Worm (Caenorhabditis elegans) whole organism, L1 larva: ENCODE data around the gene T03G6.3.

Experiments used
- C04F5.9 ChIP-seq: sonication (generic microtip); optimal IDR thresholded peaks from 2 replicates; lab custom pipeline; 2016; ENCODE audit warnings: missing genetic modification characterization, missing compliant biosample characterization
- C16A3.4 ChIP-seq: fragments of 150-350 bp; optimal IDR thresholded peaks from 2 replicates; lab custom pipeline; 2014; ENCODE audit warnings: missing biosample characterization, missing genetic modification characterization
- C34B4.2 ChIP-seq: sonication (generic microtip); optimal IDR thresholded peaks from 2 replicates; lab custom pipeline; 2017; ENCODE audit warnings: mild to moderate bottlenecking, missing genetic modification characterization, missing compliant biosample characterization
- Y116A8C.19 ChIP-seq: sonication (generic microtip); optimal IDR thresholded peaks from 2 replicates; lab custom pipeline; 2016; ENCODE audit warnings: missing compliant biosample characterization, missing genetic modification characterization, borderline replicate concordance
- aly-2 ChIP-seq: fragments of 150-350 bp; optimal IDR thresholded peaks from 2 replicates; lab custom pipeline; 2014; ENCODE audit warnings: missing biosample characterization, missing genetic modification characterization
- ceh-63 ChIP-seq: fragments of 200-800 bp; sonication (Bioruptor generic); optimal IDR thresholded peaks from 2 replicates; lab custom pipeline; 2018; ENCODE audit warnings: mild to moderate bottlenecking, missing genetic modification characterization, missing compliant biosample characterization
- ceh-8 ChIP-seq: fragments of 200-800 bp; sonication (Bioruptor generic); optimal IDR thresholded peaks from 2 replicates; lab custom pipeline; 2018; ENCODE audit warnings: mild to moderate bottlenecking, missing genetic modification characterization, moderate library complexity, missing compliant biosample characterization
- ceh-88 ChIP-seq: fragments of 200-800 bp; sonication (Bioruptor generic); IDR thresholded peaks from 2 replicates; pipeline ENCODE4 v1.3.6; 2022; ENCODE audit warnings: missing genetic modification characterization, missing compliant biosample characterization
- ceh-90 ChIP-seq: sonication (generic microtip); optimal IDR thresholded peaks from 2 replicates; lab custom pipeline; 2016; ENCODE audit warnings: missing genetic modification characterization, missing compliant biosample characterization
- ces-1 ChIP-seq: fragments of 150-350 bp; optimal IDR thresholded peaks from 2 replicates; lab custom pipeline; 2014; ENCODE audit warnings: missing biosample characterization, missing genetic modification reagents, missing genetic modification characterization
- dpl-1 ChIP-seq, 3 experiments: fragments of 150-350 bp in 2 of 3; sonication (generic microtip) in 1 of 3; optimal IDR thresholded peaks; 2 replicates each; lab custom pipeline; 2014 to 2017; ENCODE audit warnings: missing biosample characterization in 3 of 3, missing genetic modification characterization in 3 of 3, missing genetic modification reagents in 3 of 3
- dsc-1 ChIP-seq: sonication (generic microtip); optimal IDR thresholded peaks from 2 replicates; lab custom pipeline; 2016; ENCODE audit warnings: mild to moderate bottlenecking, missing genetic modification characterization, missing compliant biosample characterization
- egl-13 ChIP-seq: sonication (generic microtip); optimal IDR thresholded peaks from 2 replicates; lab custom pipeline; 2016; ENCODE audit warnings: missing genotype, missing genetic modification reagents, missing genetic modification characterization, missing compliant biosample characterization
- elt-2 ChIP-seq: sonication (generic microtip); optimal IDR thresholded peaks from 2 replicates; lab custom pipeline; 2016; ENCODE audit warnings: missing genetic modification characterization, mild to moderate bottlenecking, inconsistent platforms, missing compliant biosample characterization, missing genetic modification reagents
- ets-5 ChIP-seq: fragments of 200-800 bp; sonication (Bioruptor generic); IDR thresholded peaks from 2 replicates; pipeline ENCODE4 v1.3.6; 2022; ENCODE audit warnings: missing genetic modification characterization, missing compliant biosample characterization
- fkh-4 ChIP-seq: sonication (generic microtip); optimal IDR thresholded peaks from 2 replicates; lab custom pipeline; 2016; ENCODE audit warnings: missing compliant biosample characterization, missing genetic modification characterization, borderline replicate concordance
- fkh-8 ChIP-seq: sonication (generic microtip); optimal IDR thresholded peaks from 2 replicates; lab custom pipeline; 2016; ENCODE audit warnings: mild to moderate bottlenecking, missing genetic modification characterization, missing compliant biosample characterization
- grh-1 ChIP-seq: fragments of 200-800 bp; sonication (Bioruptor generic); IDR thresholded peaks from 2 replicates; pipeline ENCODE4 v1.3.6; 2022; ENCODE audit warnings: missing genetic modification reagents, missing genetic modification characterization, missing compliant biosample characterization
- hlh-17 ChIP-seq: fragments of 200-800 bp; sonication (Bioruptor generic); optimal IDR thresholded peaks from 2 replicates; lab custom pipeline; 2018; ENCODE audit warnings: missing genetic modification characterization, mild to moderate bottlenecking, missing compliant biosample characterization, moderate library complexity, borderline replicate concordance
- hlh-4 ChIP-seq: sonication (generic microtip); optimal IDR thresholded peaks from 2 replicates; lab custom pipeline; 2016; ENCODE audit warnings: mild to moderate bottlenecking, missing genetic modification characterization, missing compliant biosample characterization
- hpl-2 ChIP-seq: fragments of 150-350 bp; optimal IDR thresholded peaks from 2 replicates; lab custom pipeline; 2014; ENCODE audit warnings: missing biosample characterization, missing genetic modification reagents, missing genetic modification characterization
- irx-1 ChIP-seq: sonication (generic microtip); optimal IDR thresholded peaks from 2 replicates; lab custom pipeline; 2016; ENCODE audit warnings: missing genetic modification characterization, missing compliant biosample characterization
- jun-1 ChIP-seq: fragments of 150-350 bp; optimal IDR thresholded peaks from 2 replicates; lab custom pipeline; 2014; ENCODE audit warnings: missing biosample characterization, missing genetic modification reagents, missing genetic modification characterization
- lin-14 ChIP-seq: fragments of 200-800 bp; sonication (Bioruptor generic); optimal IDR thresholded peaks from 2 replicates; lab custom pipeline; 2018; ENCODE audit warnings: mild to moderate bottlenecking, missing genetic modification characterization, moderate library complexity, missing compliant biosample characterization
- lin-15B ChIP-seq: fragments of 150-350 bp; sonication (generic microtip); optimal IDR thresholded peaks from 3 replicates; lab custom pipeline; 2014; ENCODE audit warnings: missing biosample characterization, missing genetic modification characterization
- lin-35 ChIP-seq, 2 experiments: fragments of 150-350 bp; optimal IDR thresholded peaks; 2 replicates each; lab custom pipeline; 2014; ENCODE audit warnings: missing biosample characterization in 2 of 2, missing genetic modification characterization in 2 of 2, missing genetic modification reagents in 2 of 2
- lin-39 ChIP-seq: fragments of 150-350 bp; optimal IDR thresholded peaks from 2 replicates; lab custom pipeline; 2014; ENCODE audit warnings: missing biosample characterization, missing genetic modification reagents, missing genetic modification characterization
- mab-9 ChIP-seq: fragments of 200-800 bp; sonication (Bioruptor generic); IDR thresholded peaks from 2 replicates; pipeline ENCODE4 v1.3.6; 2022; ENCODE audit warnings: missing genetic modification reagents, missing genetic modification characterization, missing compliant biosample characterization
- mdl-1 ChIP-seq, 2 experiments: fragments of 150-350 bp; optimal IDR thresholded peaks; 2 replicates each; lab custom pipeline; 2014 to 2017; ENCODE audit warnings: missing biosample characterization in 2 of 2, missing genetic modification characterization in 2 of 2, inconsistent platforms in 1 of 2
- mef-2 ChIP-seq: fragments of 150-350 bp; optimal IDR thresholded peaks from 2 replicates; lab custom pipeline; 2014; ENCODE audit warnings: missing biosample characterization, missing genetic modification characterization
- mep-1 ChIP-seq: fragments of 150-350 bp; optimal IDR thresholded peaks from 2 replicates; lab custom pipeline; 2014; ENCODE audit warnings: missing biosample characterization, missing genetic modification characterization
- nhr-11 ChIP-seq: fragments of 150-350 bp; optimal IDR thresholded peaks from 2 replicates; lab custom pipeline; 2014; ENCODE audit warnings: missing biosample characterization, missing genetic modification characterization
- nhr-12 ChIP-seq: sonication (generic microtip); optimal IDR thresholded peaks from 2 replicates; lab custom pipeline; 2017; ENCODE audit warnings: missing biosample characterization, missing genetic modification characterization
- nhr-19 ChIP-seq: fragments of 200-800 bp; sonication (Bioruptor generic); conservative IDR thresholded peaks from 2 replicates; pipeline ENCODE4 v1.3.6; 2022; ENCODE audit warnings: missing genetic modification characterization, missing compliant biosample characterization
- nhr-237 ChIP-seq: fragments of 150-350 bp; optimal IDR thresholded peaks from 2 replicates; lab custom pipeline; 2014; ENCODE audit warnings: missing biosample characterization, missing genetic modification characterization
- nhr-71 ChIP-seq: sonication (generic microtip); optimal IDR thresholded peaks from 2 replicates; lab custom pipeline; 2016; ENCODE audit warnings: mild to moderate bottlenecking, missing genetic modification characterization, moderate library complexity, missing compliant biosample characterization
- nhr-77 ChIP-seq: fragments of 150-350 bp; optimal IDR thresholded peaks from 2 replicates; lab custom pipeline; 2014; ENCODE audit warnings: missing biosample characterization, missing genetic modification characterization
- pag-3 ChIP-seq: sonication (generic microtip); optimal IDR thresholded peaks from 2 replicates; lab custom pipeline; 2017; ENCODE audit warnings: missing genetic modification characterization, mild to moderate bottlenecking, missing compliant biosample characterization, antibody characterized with exemption, borderline replicate concordance; ENCODE audit not compliant: insufficient read depth
- pqm-1 ChIP-seq: sonication (generic microtip); optimal IDR thresholded peaks from 3 replicates; lab custom pipeline; 2017; ENCODE audit warnings: missing biosample characterization, missing genetic modification characterization
- skn-1 ChIP-seq: fragments of 150-350 bp; optimal IDR thresholded peaks from 2 replicates; lab custom pipeline; 2014; ENCODE audit warnings: missing biosample characterization, missing genetic modification characterization
- snu-23 ChIP-seq: sonication (generic microtip); optimal IDR thresholded peaks from 2 replicates; lab custom pipeline; 2016; ENCODE audit warnings: missing genetic modification characterization, missing compliant biosample characterization
- sox-4 ChIP-seq: sonication (generic microtip); optimal IDR thresholded peaks from 2 replicates; lab custom pipeline; 2016; ENCODE audit warnings: missing genetic modification characterization, missing compliant biosample characterization
- sptf-1 ChIP-seq: fragments of 150-350 bp; optimal IDR thresholded peaks from 2 replicates; lab custom pipeline; 2014; ENCODE audit warnings: missing biosample characterization, missing genetic modification characterization
- sup-37 ChIP-seq: fragments of 200-800 bp; sonication (Bioruptor generic); optimal IDR thresholded peaks from 2 replicates; lab custom pipeline; 2018; ENCODE audit warnings: mild to moderate bottlenecking, missing genetic modification characterization, missing compliant biosample characterization
- swsn-7 ChIP-seq: sonication (generic microtip); optimal IDR thresholded peaks from 2 replicates; lab custom pipeline; 2016; ENCODE audit warnings: missing genetic modification characterization, missing compliant biosample characterization
- tbx-2 ChIP-seq: sonication (generic microtip); optimal IDR thresholded peaks from 2 replicates; lab custom pipeline; 2016; ENCODE audit warnings: missing genetic modification characterization, missing compliant biosample characterization
- tlp-1 ChIP-seq: fragments of 150-350 bp; optimal IDR thresholded peaks from 2 replicates; lab custom pipeline; 2014; ENCODE audit warnings: missing biosample characterization, missing genetic modification characterization
- unc-30 ChIP-seq: sonication (generic microtip); optimal IDR thresholded peaks from 2 replicates; lab custom pipeline; 2017; ENCODE audit warnings: missing biosample characterization, missing genetic modification characterization
- unc-86 ChIP-seq: sonication (generic microtip); optimal IDR thresholded peaks from 2 replicates; lab custom pipeline; 2016; ENCODE audit warnings: missing genetic modification characterization, missing compliant biosample characterization
- vab-15 ChIP-seq: sonication (generic microtip); optimal IDR thresholded peaks from 2 replicates; lab custom pipeline; 2017; ENCODE audit warnings: missing genotype, mild to moderate bottlenecking, missing genetic modification characterization, missing compliant biosample characterization
- xbp-1 ChIP-seq: sonication (generic microtip); optimal IDR thresholded peaks from 2 replicates; lab custom pipeline; 2016; ENCODE audit warnings: missing genetic modification characterization, missing compliant biosample characterization
- zag-1 ChIP-seq: fragments of 150-350 bp; optimal IDR thresholded peaks from 2 replicates; lab custom pipeline; 2014; ENCODE audit warnings: missing biosample characterization, missing genetic modification characterization
- ztf-11 ChIP-seq, 2 experiments: sonication (generic microtip); optimal IDR thresholded peaks; 2 replicates each; lab custom pipeline; 2016 to 2017; ENCODE audit warnings: missing genetic modification characterization in 2 of 2, missing biosample characterization in 1 of 2, missing compliant biosample characterization in 1 of 2
- ztf-4 ChIP-seq: fragments of 150-350 bp; optimal IDR thresholded peaks from 2 replicates; lab custom pipeline; 2014; ENCODE audit warnings: missing biosample characterization, missing genetic modification characterization

Gene T03G6.3

DNA sequence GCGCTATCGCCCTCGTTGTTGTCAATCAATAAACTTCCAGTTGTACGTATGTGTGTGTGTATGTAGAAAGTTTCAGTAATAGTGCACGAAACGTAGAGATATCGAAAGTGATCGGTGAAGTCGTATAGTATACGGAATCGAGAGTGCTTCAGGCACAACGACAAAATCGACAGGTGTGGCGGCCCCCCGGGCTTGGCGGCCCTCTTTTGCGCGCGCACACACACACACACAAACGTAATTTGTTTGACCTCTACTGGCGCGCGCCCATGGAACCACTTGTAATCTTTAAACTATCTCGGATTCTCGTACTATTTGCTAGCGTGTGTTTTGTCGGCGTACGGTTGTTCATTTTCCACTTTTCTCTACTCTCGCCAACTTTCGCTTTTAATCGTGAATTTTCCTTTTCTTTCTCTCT is 23.9 kb downstream of the T03G6.3 start (continued):
- TF ChIP-seq C16A3.4 (peak; percentile 48), sup-37 (GFP tag; lab: Kevin White, UChicago) (no peak), nhr-237 (tag; lab: Kevin White, UChicago) (no peak), mab-9 (GFP tag; lab: Robert Waterston, UW) (no peak), xbp-1 (peak; percentile 49), ceh-90 (tag; lab: Kevin White, UChicago) (no peak), swsn-7 (tag; lab: Kevin White, UChicago) (peak; percentile 73), zag-1 (tag; lab: Kevin White, UChicago) (no peak), lin-39 (tag; lab: Kevin White, UChicago) (no peak), ztf-11 (tag; optimal IDR thresholded peaks at IDR 0.05; lab: Kevin White, UChicago) (no peak), sptf-1 (tag; lab: Kevin White, UChicago) (no peak), lin-35 (GFP tag; optimal IDR thresholded peaks at IDR 0.05; lab: Kevin White, UChicago) (peak; percentile 54 to 61), vab-15 (tag; lab: Kevin White, UChicago) (no peak), tbx-2 (peak; percentile 76), ceh-63 (GFP tag; lab: Kevin White, UChicago) (no peak), lin-14 (GFP tag; lab: Kevin White, UChicago) (peak; percentile 93), sox-4 (no peak), C34B4.2 (tag; lab: Kevin White, UChicago) (no peak), pqm-1 (tag; lab: Kevin White, UChicago) (no peak), hlh-4 (no peak), dpl-1 (GFP tag; optimal IDR thresholded peaks at IDR 0.05; lab: Kevin White, UChicago) (peak; percentile 30 to 42 (median 38)), lin-15B (no peak), grh-1 (GFP tag; lab: Robert Waterston, UW) (peak; percentile 52), nhr-11 (tag; lab: Kevin White, UChicago) (no peak), nhr-19 (GFP tag; lab: Robert Waterston, UW) (peak; percentile 68), ceh-8 (no peak), C04F5.9 (tag; lab: Kevin White, UChicago) (no peak), unc-86 (tag; lab: Kevin White, UChicago) (no peak), tlp-1 (tag; lab: Kevin White, UChicago) (no peak), aly-2 (no peak), mdl-1 (tag; optimal IDR thresholded peaks at IDR 0.05; lab: Kevin White, UChicago) (peak in 1 of 2 experiments; percentile 54), pag-3 (tag; lab: Kevin White, UChicago) (no peak), fkh-8 (no peak), ceh-88 (GFP tag; lab: Robert Waterston, UW) (no peak), unc-30 (tag; lab: Kevin White, UChicago) (no peak), mep-1 (tag; lab: Kevin White, UChicago) (no peak), dsc-1 (tag; lab: Kevin White, UChicago) (no peak), hpl-2 (GFP tag; lab: Kevin White, UChicago) (no peak), skn-1 (tag; lab: Kevin White, UChicago) (peak; percentile 83), snu-23 (GFP tag; lab: Kevin White, UChicago) (peak; percentile 85), ztf-4 (tag; lab: Kevin White, UChicago) (peak; percentile 40), nhr-71 (tag; lab: Kevin White, UChicago) (peak; percentile 85), nhr-77 (tag; lab: Kevin White, UChicago) (peak; percentile 81), nhr-12 (no peak), jun-1 (peak; percentile 42), irx-1 (peak; percentile 47), egl-13 (tag; lab: Kevin White, UChicago) (no peak), mef-2 (tag; lab: Kevin White, UChicago) (no peak), fkh-4 (no peak), ces-1 (GFP tag; lab: Kevin White, UChicago) (no peak), Y116A8C.19 (tag; lab: Kevin White, UChicago) (no peak), hlh-17 (GFP tag; lab: Kevin White, UChicago) (no peak), ets-5 (GFP tag; lab: Robert Waterston, UW) (no peak), elt-2 (no peak)
